Fruit fly (Drosophila melanogaster): ENCODE data around the gene CG32086.
A peak's percentile ranks its signal among the peaks of the same experiment; 100 is the strongest.

CG32086 gene

dm6 chr3L:11555662-11556460 is 28.0 kb downstream of the CG32086 start (continued):
- TF ChIP-seq CG1233 (GFP tag; optimal IDR thresholded peaks at IDR 0.05), result peak; percentile 68
- peak; percentile 62 for TF ChIP-seq bab2 (GFP tag; optimal IDR thresholded peaks at IDR 0.05)
- no peak; the same call in 1 of the 2 replicates for TF ChIP-seq E2f1 (GFP tag; IDR thresholded peaks at IDR 0.05)
- peak; percentile 53 for TF ChIP-seq gcm (GFP tag; optimal IDR thresholded peaks at IDR 0.05)
- peak; percentile 48 for TF ChIP-seq NC2α (GFP tag; optimal IDR thresholded peaks at IDR 0.05)
- TF ChIP-seq wek (GFP tag; optimal IDR thresholded peaks at IDR 0.05), result no peak
- TF ChIP-seq CG9215 (GFP tag; IDR thresholded peaks at IDR 0.05), result peak; percentile 29; the same call in 1 of the 2 replicates
- no peak for TF ChIP-seq CG11456 (GFP tag; IDR thresholded peaks at IDR 0.05)
- peak; percentile 25; the same call in 1 of the 2 replicates for TF ChIP-seq hbn (GFP tag; IDR thresholded peaks at IDR 0.05; ENCODE audit: partially characterized antibody)
- TF ChIP-seq CoRest (tag; optimal IDR thresholded peaks at IDR 0.05), result peak; percentile 87
- peak; percentile 46 for TF ChIP-seq trh (GFP tag; optimal IDR thresholded peaks at IDR 0.05)
- peak; percentile 78 for TF ChIP-seq vvl (GFP tag; IDR thresholded peaks at IDR 0.05)
- TF ChIP-seq CG15073 (GFP tag; optimal IDR thresholded peaks at IDR 0.05), result no peak
- TF ChIP-seq CG15601 (tag; optimal IDR thresholded peaks at IDR 0.05), result peak; percentile 84
- TF ChIP-seq CG3726 (GFP tag; IDR thresholded peaks at IDR 0.05), result no peak; the same call in 2 of the 3 replicates
- peak; percentile 68 for TF ChIP-seq mirr (GFP tag; optimal IDR thresholded peaks at IDR 0.05)
- TF ChIP-seq Atf3 (GFP tag; optimal IDR thresholded peaks at IDR 0.05), result peak; percentile 49
- TF ChIP-seq zf30C (GFP tag; optimal IDR thresholded peaks at IDR 0.05), result peak; percentile 65
- TF ChIP-seq bowl (GFP tag; IDR thresholded peaks at IDR 0.05), result no peak
- TF ChIP-seq CG7963 (GFP tag; IDR thresholded peaks at IDR 0.05; ENCODE audit: partially characterized antibody), result 0 out of 3 replicates have a peak, but pooled peaks have one; percentile 7
- peak; percentile 85 for TF ChIP-seq Med (GFP tag)
- no peak for TF ChIP-seq tup (GFP tag; optimal IDR thresholded peaks at IDR 0.05)
- TF ChIP-seq GATAe (GFP tag; conservative IDR thresholded peaks at IDR 0.05), result no peak
- peak; percentile 70 for TF ChIP-seq Camta (GFP tag; optimal IDR thresholded peaks at IDR 0.05)
- TF ChIP-seq Tbp (GFP tag; optimal IDR thresholded peaks at IDR 0.05), result no peak
- TF ChIP-seq CG9437 (GFP tag; optimal IDR thresholded peaks at IDR 0.05), result peak; percentile 78
- TF ChIP-seq BtbVII (GFP tag; optimal IDR thresholded peaks at IDR 0.05), result peak; percentile 10
- no peak for TF ChIP-seq MTF-1 (GFP tag; optimal IDR thresholded peaks at IDR 0.05; ENCODE audit: borderline replicate concordance)
- TF ChIP-seq Dll (GFP tag; IDR thresholded peaks at IDR 0.05; ENCODE audit: partially characterized antibody), result no peak
- no peak for TF ChIP-seq CG2129 (GFP tag; IDR thresholded peaks at IDR 0.05; ENCODE audit: partially characterized antibody)
- peak; percentile 61 for TF ChIP-seq CG1529 (GFP tag; optimal IDR thresholded peaks at IDR 0.05)
- TF ChIP-seq prd (optimal IDR thresholded peaks at IDR 0.05), result no peak
- peak; percentile 70; the same call in 2 of the 3 replicates for TF ChIP-seq prd (GFP tag; IDR thresholded peaks at IDR 0.05)
- peak; percentile 80 for TF ChIP-seq CG6175 (GFP tag; IDR thresholded peaks at IDR 0.05)
- TF ChIP-seq dpn (GFP tag; optimal IDR thresholded peaks at IDR 0.05), result peak; percentile 44 to 59
- no peak for TF ChIP-seq zen2 (GFP tag; IDR thresholded peaks at IDR 0.05; ENCODE audit: partially characterized antibody)
- TF ChIP-seq bsh (GFP tag; optimal IDR thresholded peaks at IDR 0.05), result peak in 1 of 2 experiments; percentile 89
- TF ChIP-seq CG9932 (GFP tag; IDR thresholded peaks at IDR 0.05), result peak; percentile 57
- TF ChIP-seq Hmr (GFP tag; optimal IDR thresholded peaks at IDR 0.05), result peak; percentile 72
- no peak for TF ChIP-seq fru (optimal IDR thresholded peaks at IDR 0.05)
- TF ChIP-seq Dek (tag; optimal IDR thresholded peaks at IDR 0.05), result peak; percentile 64
- TF ChIP-seq CG7839 (tag; optimal IDR thresholded peaks at IDR 0.05), result peak; percentile 88
- TF ChIP-seq CG13287 (GFP tag; IDR thresholded peaks at IDR 0.05; ENCODE audit: partially characterized antibody), result peak; percentile 26; the same call in 1 of the 2 replicates
- peak; percentile 52 for TF ChIP-seq CG10462 (GFP tag; optimal IDR thresholded peaks at IDR 0.05)
- no peak; the same call in 2 of the 3 replicates for TF ChIP-seq B-H1 (GFP tag; IDR thresholded peaks at IDR 0.05)
- no peak for TF ChIP-seq CG6272 (GFP tag; IDR thresholded peaks at IDR 0.05)
- TF ChIP-seq CG9797 (GFP tag; optimal IDR thresholded peaks at IDR 0.05), result no peak
- TF ChIP-seq Bteb2 (GFP tag; optimal IDR thresholded peaks at IDR 0.05), result peak; percentile 76
